Worm (Caenorhabditis elegans) whole organism, young adult: Measurements from ENCODE around the gene C45G9.11.

Experiments
- B0019.2 ChIP-seq: fragments of 200-800 bp; sonication (Bioruptor generic); conservative IDR thresholded peaks from 2 replicates; pipeline ENCODE4 v1.3.6; 2022; ENCODE audit warnings: missing genetic modification reagents, missing genetic modification characterization, missing compliant biosample characterization
- B0035.1 ChIP-seq: sonication (generic microtip); optimal IDR thresholded peaks from 2 replicates; lab custom pipeline; 2016; ENCODE audit warnings: missing genetic modification characterization, mild to moderate bottlenecking, missing compliant biosample characterization, missing genotype, missing genetic modification reagents
- C17E4.6 ChIP-seq: fragments of 200-800 bp; sonication (Bioruptor generic); IDR thresholded peaks from 2 replicates; pipeline ENCODE4 v1.3.6; 2022; ENCODE audit warnings: missing genetic modification reagents, missing genetic modification characterization, missing compliant biosample characterization
- D2030.7 ChIP-seq: fragments of 200-800 bp; sonication (Bioruptor generic); IDR thresholded peaks from 2 replicates; pipeline ENCODE4 v1.3.6; 2022; ENCODE audit warnings: missing genetic modification reagents, missing genetic modification characterization, missing compliant biosample characterization
- F10E7.11 ChIP-seq: sonication (generic microtip); optimal IDR thresholded peaks from 2 replicates; lab custom pipeline; 2017; ENCODE audit warnings: mild to moderate bottlenecking, missing genetic modification characterization, moderate library complexity, missing compliant biosample characterization
- F22D6.2 ChIP-seq: sonication (generic microtip); optimal IDR thresholded peaks from 2 replicates; lab custom pipeline; 2016; ENCODE audit warnings: mild to moderate bottlenecking, missing genetic modification characterization, missing compliant biosample characterization
- F23B12.7 ChIP-seq: sonication (generic microtip); optimal IDR thresholded peaks from 2 replicates; lab custom pipeline; 2017; ENCODE audit warnings: missing genetic modification characterization, mild to moderate bottlenecking, missing compliant biosample characterization, antibody characterized with exemption, moderate library complexity; ENCODE audit not compliant: insufficient read depth
- F33H1.4 ChIP-seq: fragments of 200-800 bp; sonication (Bioruptor generic); IDR thresholded peaks from 2 replicates; pipeline ENCODE4 v1.3.6; 2022; ENCODE audit warnings: missing genetic modification reagents, missing genetic modification characterization, missing compliant biosample characterization
- F55B11.4 ChIP-seq: sonication (generic microtip); optimal IDR thresholded peaks from 2 replicates; lab custom pipeline; 2016; ENCODE audit warnings: missing compliant biosample characterization, missing genetic modification characterization, borderline replicate concordance; ENCODE audit not compliant: insufficient read depth
- F57C9.4 ChIP-seq: sonication (generic microtip); optimal IDR thresholded peaks from 2 replicates; lab custom pipeline; 2017; ENCODE audit warnings: mild to moderate bottlenecking, missing genetic modification characterization, missing compliant biosample characterization
- K12H6.12 ChIP-seq: fragments of 200-800 bp; sonication (Bioruptor generic); optimal IDR thresholded peaks from 2 replicates; lab custom pipeline; 2018; ENCODE audit warnings: mild to moderate bottlenecking, missing genetic modification characterization, missing compliant biosample characterization
- T26A5.8 ChIP-seq: sonication (generic microtip); optimal IDR thresholded peaks from 2 replicates; lab custom pipeline; 2016; ENCODE audit warnings: missing genetic modification characterization, missing compliant biosample characterization
- Y53G8AR.9 ChIP-seq: fragments of 200-800 bp; sonication (Bioruptor generic); conservative IDR thresholded peaks from 2 replicates; pipeline ENCODE4 v1.3.6; 2022; ENCODE audit warnings: missing genetic modification reagents, missing genetic modification characterization, missing compliant biosample characterization
- Y56A3A.18 ChIP-seq: fragments of 200-800 bp; sonication (Bioruptor generic); IDR thresholded peaks from 2 replicates; pipeline ENCODE4 v1.3.6; 2022; ENCODE audit warnings: missing genetic modification reagents, missing genetic modification characterization, missing compliant biosample characterization
- Y79H2A.3 ChIP-seq: fragments of 200-800 bp; sonication (Bioruptor generic); conservative IDR thresholded peaks from 2 replicates; pipeline ENCODE4 v1.3.6; 2022; ENCODE audit warnings: missing genetic modification reagents, missing genetic modification characterization, missing compliant biosample characterization
- akir-1 ChIP-seq: fragments of 200-800 bp; sonication (Bioruptor generic); optimal IDR thresholded peaks from 2 replicates; lab custom pipeline; 2018; ENCODE audit warnings: mild to moderate bottlenecking, missing genetic modification characterization, moderate library complexity, missing compliant biosample characterization
- ama-1 ChIP-seq, 3 experiments: fragments of 150-350 bp in 1 of 3; sonication (generic microtip) in 2 of 3; optimal IDR thresholded peaks; 2 replicates each; lab custom pipeline; 2014 to 2018; ENCODE audit warnings: missing biosample characterization in 2 of 3, missing genetic modification characterization in 2 of 3, missing genetic modification reagents in 2 of 3
- athp-1 ChIP-seq: sonication (generic microtip); optimal IDR thresholded peaks from 2 replicates; lab custom pipeline; 2017; ENCODE audit warnings: mild to moderate bottlenecking, missing genetic modification characterization, missing compliant biosample characterization
- ccch-3 ChIP-seq: fragments of 200-800 bp; sonication (Bioruptor generic); optimal IDR thresholded peaks from 2 replicates; lab custom pipeline; 2018; ENCODE audit warnings: mild to moderate bottlenecking, missing genetic modification characterization, missing compliant biosample characterization
- ceh-27 ChIP-seq: fragments of 200-800 bp; sonication (Bioruptor generic); optimal IDR thresholded peaks from 2 replicates; lab custom pipeline; 2018; ENCODE audit warnings: mild to moderate bottlenecking, missing genetic modification characterization, moderate library complexity, missing compliant biosample characterization
- ceh-58 ChIP-seq: fragments of 200-800 bp; sonication (Bioruptor generic); IDR thresholded peaks from 2 replicates; pipeline ENCODE4 v1.3.6; 2022; ENCODE audit warnings: missing genetic modification characterization, missing compliant biosample characterization
- ceh-79 ChIP-seq: sonication (generic microtip); optimal IDR thresholded peaks from 2 replicates; lab custom pipeline; 2017; ENCODE audit warnings: mild to moderate bottlenecking, missing genetic modification characterization, missing compliant biosample characterization
- ceh-91 ChIP-seq: fragments of 200-800 bp; sonication (Bioruptor generic); IDR thresholded peaks from 2 replicates; pipeline ENCODE4 v1.3.6; 2022; ENCODE audit warnings: missing genetic modification reagents, missing genetic modification characterization, missing compliant biosample characterization
- chd-7 ChIP-seq: sonication (generic microtip); optimal IDR thresholded peaks from 2 replicates; lab custom pipeline; 2016; ENCODE audit warnings: mild to moderate bottlenecking, missing genetic modification characterization, moderate library complexity, missing compliant biosample characterization
- dpl-1 ChIP-seq: fragments of 150-350 bp; optimal IDR thresholded peaks from 2 replicates; lab custom pipeline; 2014; ENCODE audit warnings: missing biosample characterization, missing genetic modification reagents, missing genetic modification characterization
- efl-1 ChIP-seq: fragments of 150-350 bp; optimal IDR thresholded peaks from 2 replicates; lab custom pipeline; 2014; ENCODE audit warnings: missing biosample characterization, missing genetic modification reagents, missing genetic modification characterization
- egl-44 ChIP-seq: fragments of 200-800 bp; sonication (Bioruptor generic); IDR thresholded peaks from 2 replicates; pipeline ENCODE4 v1.3.6; 2022; ENCODE audit warnings: missing genetic modification reagents, missing genetic modification characterization, missing compliant biosample characterization
- egrh-3 ChIP-seq: fragments of 200-800 bp; sonication (Bioruptor generic); IDR thresholded peaks from 2 replicates; pipeline ENCODE4 v1.3.6; 2022; ENCODE audit warnings: missing genetic modification reagents, missing genetic modification characterization, missing compliant biosample characterization
- hlh-12 ChIP-seq: sonication (generic microtip); optimal IDR thresholded peaks from 2 replicates; lab custom pipeline; 2016; ENCODE audit warnings: missing genetic modification characterization, missing compliant biosample characterization
- lag-1 ChIP-seq: fragments of 200-800 bp; sonication (Bioruptor generic); IDR thresholded peaks from 2 replicates; pipeline ENCODE4 v1.3.6; 2022; ENCODE audit warnings: missing genetic modification reagents, missing genetic modification characterization, missing compliant biosample characterization
- let-526 ChIP-seq: fragments of 200-800 bp; sonication (Bioruptor generic); IDR thresholded peaks from 2 replicates; pipeline ENCODE4 v1.3.6; 2022; ENCODE audit warnings: missing genetic modification reagents, missing genetic modification characterization, missing compliant biosample characterization
- let-607 ChIP-seq, 2 experiments: fragments of 200-800 bp in 1 of 2; sonication (Bioruptor generic) in 1 of 2; sonication (generic microtip) in 1 of 2; optimal IDR thresholded peaks; 2 replicates each; lab custom pipeline; 2016 to 2018; ENCODE audit warnings: mild to moderate bottlenecking in 2 of 2, missing compliant biosample characterization in 2 of 2, missing genetic modification characterization in 2 of 2, moderate library complexity in 2 of 2, missing genotype in 1 of 2
- lin-54 ChIP-seq: fragments of 200-800 bp; sonication (Bioruptor generic); optimal IDR thresholded peaks from 2 replicates; lab custom pipeline; 2018; ENCODE audit warnings: mild to moderate bottlenecking, missing genetic modification characterization, missing compliant biosample characterization
- madf-10 ChIP-seq: sonication (generic microtip); optimal IDR thresholded peaks from 2 replicates; lab custom pipeline; 2016; ENCODE audit warnings: mild to moderate bottlenecking, missing genetic modification characterization, missing compliant biosample characterization
- mes-4 ChIP-seq: sonication (generic microtip); optimal IDR thresholded peaks from 2 replicates; lab custom pipeline; 2016; ENCODE audit warnings: missing genotype, missing genetic modification characterization, missing compliant biosample characterization
- nfya-2 ChIP-seq: fragments of 200-800 bp; sonication (Bioruptor generic); IDR thresholded peaks from 2 replicates; pipeline ENCODE4 v1.3.6; 2022; ENCODE audit warnings: missing genetic modification reagents, missing genetic modification characterization, missing compliant biosample characterization
- nfyb-1 ChIP-seq: fragments of 200-800 bp; sonication (Bioruptor generic); IDR thresholded peaks from 2 replicates; pipeline ENCODE4 v1.3.6; 2022; ENCODE audit warnings: missing genetic modification reagents, missing genetic modification characterization, missing compliant biosample characterization
- nhr-27 ChIP-seq: fragments of 200-800 bp; sonication (Bioruptor generic); optimal IDR thresholded peaks from 2 replicates; lab custom pipeline; 2018; ENCODE audit warnings: mild to moderate bottlenecking, missing genetic modification characterization, moderate library complexity, missing compliant biosample characterization
- repo-1 ChIP-seq: sonication (generic microtip); optimal IDR thresholded peaks from 2 replicates; lab custom pipeline; 2017; ENCODE audit warnings: mild to moderate bottlenecking, missing genetic modification characterization, missing compliant biosample characterization
- snpc-1.3 ChIP-seq: sonication (generic microtip); optimal IDR thresholded peaks from 2 replicates; lab custom pipeline; 2017; ENCODE audit warnings: missing genetic modification characterization, mild to moderate bottlenecking, missing compliant biosample characterization, antibody characterized with exemption, moderate library complexity, missing genotype, missing genetic modification reagents; ENCODE audit not compliant: insufficient read depth
- snpc-3.4 ChIP-seq: sonication (generic microtip); optimal IDR thresholded peaks from 2 replicates; lab custom pipeline; 2017; ENCODE audit warnings: missing genetic modification characterization, mild to moderate bottlenecking, missing compliant biosample characterization, antibody characterized with exemption, moderate library complexity, missing genotype, missing genetic modification reagents
- snpc-4 ChIP-seq, 5 experiments: fragments of 150-350 bp in 1 of 5; sonication (generic microtip) in 4 of 5; optimal IDR thresholded peaks; 2 replicates each; lab custom pipeline; 2014 to 2018; ENCODE audit warnings: missing genetic modification characterization in 5 of 5, missing biosample characterization in 3 of 5, antibody characterized with exemption in 2 of 5, mild to moderate bottlenecking in 2 of 5, missing compliant biosample characterization in 2 of 5, missing genotype in 2 of 5, moderate library complexity in 2 of 5, missing genetic modification reagents in 1 of 5
- unc-62 ChIP-seq: fragments of 150-350 bp; optimal IDR thresholded peaks from 2 replicates; lab custom pipeline; 2014; ENCODE audit warnings: missing biosample characterization, missing genetic modification reagents, missing genetic modification characterization
- xnd-1 ChIP-seq: sonication (generic microtip); optimal IDR thresholded peaks from 2 replicates; lab custom pipeline; 2016; ENCODE audit warnings: missing genotype, missing genetic modification reagents, missing genetic modification characterization, missing compliant biosample characterization
- zim-3 ChIP-seq: sonication (generic microtip); optimal IDR thresholded peaks from 2 replicates; lab custom pipeline; 2017; ENCODE audit warnings: mild to moderate bottlenecking, missing genetic modification characterization, moderate library complexity, missing compliant biosample characterization
- ztf-26 ChIP-seq: sonication (generic microtip); optimal IDR thresholded peaks from 2 replicates; lab custom pipeline; 2017; ENCODE audit warnings: missing genetic modification characterization, missing compliant biosample characterization
- ztf-28 ChIP-seq: fragments of 200-800 bp; sonication (Bioruptor generic); IDR thresholded peaks from 2 replicates; pipeline ENCODE4 v1.3.6; 2022; ENCODE audit warnings: missing genetic modification reagents, missing genetic modification characterization, missing compliant biosample characterization

The C45G9.11 gene

ce11 chrIII:5018116-5018689, 50.3 kb downstream of the C45G9.11 start, which contains the start of gene wip-1 (continued):
- TF ChIP-seq egrh-3 (peak; percentile 64), repo-1 (tag; lab: Kevin White, UChicago) (peak; percentile 96), lag-1 (GFP tag; lab: Robert Waterston, UW) (no peak), T26A5.8 (tag; lab: Kevin White, UChicago) (no peak), B0035.1 (peak; percentile 89), snpc-1.3 (peak; percentile 96), ceh-79 (tag; lab: Kevin White, UChicago) (peak; percentile 70), C17E4.6 (GFP tag; lab: Robert Waterston, UW) (peak; percentile 96), efl-1 (GFP tag; lab: Kevin White, UChicago) (peak; percentile 79), athp-1 (tag; lab: Kevin White, UChicago) (peak; percentile 98), ama-1 (optimal IDR thresholded peaks at IDR 0.05; lab: Kevin White, UChicago) (no peak), ama-1 (GFP tag; optimal IDR thresholded peaks at IDR 0.05; lab: Kevin White, UChicago) (peak; percentile 27 to 80), F22D6.2 (peak; percentile 87), ceh-91 (GFP tag; lab: Robert Waterston, UW) (peak; percentile 93), zim-3 (tag; lab: Kevin White, UChicago) (peak; percentile 64), Y56A3A.18 (GFP tag; lab: Robert Waterston, UW) (peak; percentile 95), akir-1 (GFP tag; lab: Kevin White, UChicago) (peak; percentile 59), F10E7.11 (tag; lab: Kevin White, UChicago) (peak; percentile 71), snpc-3.4 (tag; lab: Kevin White, UChicago) (peak; percentile 96), F23B12.7 (peak; percentile 98), F57C9.4 (tag; lab: Kevin White, UChicago) (no peak), let-607 (tag; optimal IDR thresholded peaks at IDR 0.05; lab: Kevin White, UChicago) (peak; percentile 85 to 94), madf-10 (tag; lab: Kevin White, UChicago) (peak; percentile 93), Y79H2A.3 (GFP tag; lab: Robert Waterston, UW) (peak; percentile 83), ceh-27 (GFP tag; lab: Kevin White, UChicago) (peak; percentile 99), nfyb-1 (GFP tag; lab: Robert Waterston, UW) (peak; percentile 98), mes-4 (no peak), F55B11.4 (tag; lab: Kevin White, UChicago) (no peak), let-526 (peak; percentile 91), dpl-1 (GFP tag; lab: Kevin White, UChicago) (peak; percentile 86), lin-54 (GFP tag; lab: Kevin White, UChicago) (peak; percentile 98), unc-62 (peak; percentile 17), ztf-26 (tag; lab: Kevin White, UChicago) (peak; percentile 97), egl-44 (GFP tag; lab: Robert Waterston, UW) (peak; percentile 96), hlh-12 (tag; lab: Kevin White, UChicago) (no peak), B0019.2 (GFP tag; lab: Robert Waterston, UW) (peak; percentile 91), K12H6.12 (tag; lab: Kevin White, UChicago) (peak; percentile 97), nfya-2 (no peak), ccch-3 (GFP tag; lab: Kevin White, UChicago) (no peak), ceh-58 (GFP tag; lab: Robert Waterston, UW) (no peak), ztf-28 (GFP tag; lab: Robert Waterston, UW) (peak; percentile 92), chd-7 (tag; lab: Kevin White, UChicago) (peak; percentile 89), D2030.7 (GFP tag; lab: Robert Waterston, UW) (peak; percentile 96), F33H1.4 (GFP tag; lab: Robert Waterston, UW) (peak; percentile 92), snpc-4 (GFP tag; optimal IDR thresholded peaks at IDR 0.05; lab: Kevin White, UChicago) (peak; percentile 80), snpc-4 (tag; optimal IDR thresholded peaks at IDR 0.05; lab: Kevin White, UChicago) (peak; percentile 86 to 93 (median 90)), Y53G8AR.9 (GFP tag; lab: Robert Waterston, UW) (peak; percentile 98), xnd-1 (tag; lab: Kevin White, UChicago) (peak; percentile 86), nhr-27 (tag; lab: Kevin White, UChicago) (peak; percentile 72)
